Worm (Caenorhabditis elegans): Measurements from ENCODE around the gene gst-14.

Gene gst-14

DNA sequence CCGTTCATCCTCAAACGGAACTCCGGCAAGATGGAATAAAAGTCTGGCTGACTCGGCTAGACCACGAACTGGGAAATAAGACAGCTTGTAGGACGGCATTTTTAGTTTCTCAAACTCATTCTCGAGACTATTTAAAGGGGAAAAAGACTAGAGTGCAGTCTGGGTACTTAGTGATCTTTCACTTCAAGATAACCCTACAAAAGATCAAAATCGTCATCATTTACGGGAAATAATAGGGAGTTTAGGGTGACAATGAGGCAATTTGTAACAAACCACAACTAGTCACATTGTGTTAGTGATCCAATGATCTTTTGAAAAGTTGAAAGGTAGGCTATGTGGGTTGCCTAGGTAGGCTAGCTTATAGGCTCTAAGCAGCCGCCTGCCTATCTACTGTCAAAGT, at the start of gene gst-14:
Gene gst-14, minus strand, starts transcription at position 101 of the 400 bp plus-strand sequence.
- TF ChIP-seq tra-1 (GFP tag; IDR thresholded peaks at IDR 0.05): no peak
- no peak for TF ChIP-seq hif-1 (tag; optimal IDR thresholded peaks at IDR 0.05)
- no peak for TF ChIP-seq F37D6.2 (tag; optimal IDR thresholded peaks at IDR 0.05)
- no peak for TF ChIP-seq lin-15B (tag; optimal IDR thresholded peaks at IDR 0.05)
- no peak for TF ChIP-seq pha-4 (GFP tag; IDR thresholded peaks at IDR 0.05)
- no peak for TF ChIP-seq pha-4 (tag; optimal IDR thresholded peaks at IDR 0.05)
- TF ChIP-seq nhr-111 (GFP tag; optimal IDR thresholded peaks at IDR 0.05): no peak
- TF ChIP-seq php-3 (GFP tag; IDR thresholded peaks at IDR 0.05): no peak
- TF ChIP-seq tag-97 (GFP tag; IDR thresholded peaks at IDR 0.05): no peak
- no peak for TF ChIP-seq aha-1 (tag)
- TF ChIP-seq zip-11 (GFP tag; IDR thresholded peaks at IDR 0.05): no peak
- TF ChIP-seq fkh-10 (GFP tag; optimal IDR thresholded peaks at IDR 0.05): no peak
- TF ChIP-seq lin-13 (GFP tag; optimal IDR thresholded peaks at IDR 0.05): no peak
- TF ChIP-seq lsy-2 (tag; optimal IDR thresholded peaks at IDR 0.05): no peak
- TF ChIP-seq zfp-2 (tag; optimal IDR thresholded peaks at IDR 0.05): no peak

ce11 chrII:13664993-13665680, 49.2 kb upstream of the gst-14 start:
- no peak for TF ChIP-seq sdz-12 (GFP tag; optimal IDR thresholded peaks at IDR 0.05)
- peak; percentile 82 for TF ChIP-seq nhr-28 (tag; optimal IDR thresholded peaks at IDR 0.05)
- no peak for TF ChIP-seq Y105C5A.15 (GFP tag; IDR thresholded peaks at IDR 0.05)
- TF ChIP-seq daf-16 (GFP tag; optimal IDR thresholded peaks at IDR 0.05): no peak
- peak; percentile 88 for TF ChIP-seq daf-16 (tag; optimal IDR thresholded peaks at IDR 0.05)
- TF ChIP-seq zfp-3 (GFP tag; conservative IDR thresholded peaks at IDR 0.05): no peak
- TF ChIP-seq jun-1 (tag; optimal IDR thresholded peaks at IDR 0.05): no peak
- TF ChIP-seq nhr-76 (tag; optimal IDR thresholded peaks at IDR 0.05): no peak
- peak; percentile 85 for TF ChIP-seq pqm-1 (tag; optimal IDR thresholded peaks at IDR 0.05)
- peak; percentile 67 for TF ChIP-seq php-3 (GFP tag; IDR thresholded peaks at IDR 0.05)
- TF ChIP-seq lim-7 (GFP tag; IDR thresholded peaks at IDR 0.05): no peak
- TF ChIP-seq nhr-25 (tag; optimal IDR thresholded peaks at IDR 0.05; ENCODE audit: borderline replicate concordance, insufficient read depth): no peak
- TF ChIP-seq vab-7 (GFP tag; IDR thresholded peaks at IDR 0.05): no peak
- peak in 1 of 2 experiments; percentile 78 for TF ChIP-seq lsy-2 (tag; optimal IDR thresholded peaks at IDR 0.05)
- TF ChIP-seq F37D6.2 (tag; optimal IDR thresholded peaks at IDR 0.05): no peak
- TF ChIP-seq hlh-30 (tag; optimal IDR thresholded peaks at IDR 0.05; ENCODE audit: insufficient read depth): peak; percentile 22
- TF ChIP-seq lin-38 (GFP tag; IDR thresholded peaks at IDR 0.05): no peak
- no peak for TF ChIP-seq madf-5 (GFP tag; IDR thresholded peaks at IDR 0.05)
- no peak for TF ChIP-seq ceh-82 (tag; optimal IDR thresholded peaks at IDR 0.05)
- TF ChIP-seq mxl-3 (GFP tag; optimal IDR thresholded peaks at IDR 0.05): peak; percentile 31
- peak; percentile 81 for TF ChIP-seq hlh-11 (tag; optimal IDR thresholded peaks at IDR 0.05)
- no peak for TF ChIP-seq snpc-1.2 (GFP tag; IDR thresholded peaks at IDR 0.05)
- no peak for TF ChIP-seq snpc-4 (tag; optimal IDR thresholded peaks at IDR 0.05)
- no peak for TF ChIP-seq ceh-32 (tag; optimal IDR thresholded peaks at IDR 0.05; ENCODE audit: poor library complexity)
- TF ChIP-seq unc-130 (GFP tag; optimal IDR thresholded peaks at IDR 0.05): no peak
- TF ChIP-seq mdl-1 (tag; optimal IDR thresholded peaks at IDR 0.05): peak in 1 of 2 experiments; percentile 54
- TF ChIP-seq T26A8.4 (GFP tag; IDR thresholded peaks at IDR 0.05): no peak
- TF ChIP-seq ama-1 (optimal IDR thresholded peaks at IDR 0.05): no peak
- peak; percentile 85 for TF ChIP-seq nhr-77 (tag; optimal IDR thresholded peaks at IDR 0.05)
- TF ChIP-seq nhr-41 (GFP tag; IDR thresholded peaks at IDR 0.05): no peak
- TF ChIP-seq ceh-62 (tag; optimal IDR thresholded peaks at IDR 0.05): no peak
- no peak for TF ChIP-seq F44E2.7 (GFP tag; IDR thresholded peaks at IDR 0.05)
- TF ChIP-seq hmg-1.1 (GFP tag; IDR thresholded peaks at IDR 0.05): no peak
- TF ChIP-seq madf-9 (GFP tag; conservative IDR thresholded peaks at IDR 0.05): no peak
- TF ChIP-seq spr-1 (tag; optimal IDR thresholded peaks at IDR 0.05): no peak
- peak; percentile 69 for TF ChIP-seq aha-1 (tag)
- TF ChIP-seq ceh-44 (GFP tag; IDR thresholded peaks at IDR 0.05): no peak
- TF ChIP-seq mes-2 (tag; optimal IDR thresholded peaks at IDR 0.05; ENCODE audit: poor library complexity, severe bottlenecking): no peak
- no peak for TF ChIP-seq Y5F2A.4 (GFP tag; optimal IDR thresholded peaks at IDR 0.05)
